Fruit fly (Drosophila melanogaster) whole organism, embryonic: Measurements from ENCODE around the gene p24-1.

Experiments used
- Atf6 ChIP-seq: fragments of 200-800 bp; sonication (Bioruptor generic); IDR thresholded peaks from 2 replicates; pipeline ENCODE4 v1.3.6; 2022; ENCODE audit warnings: missing biosample characterization, missing genetic modification characterization
- BEAF-32 ChIP-seq: fragments of 200-800 bp; sonication (Bioruptor generic); optimal IDR thresholded peaks from 3 replicates; lab custom pipeline; 2017; ENCODE audit warnings: missing biosample characterization, missing genetic modification characterization, mild to moderate bottlenecking, moderate library complexity, missing genetic modification reagents
- Blimp-1 ChIP-seq: fragments of 200-800 bp; sonication (Bioruptor generic); optimal IDR thresholded peaks from 3 replicates; lab custom pipeline; 2018; ENCODE audit warnings: missing biosample characterization, missing genetic modification characterization, mild to moderate bottlenecking, moderate library complexity, missing genetic modification reagents
- CG12104 ChIP-seq: fragments of 200-800 bp; sonication (Bioruptor generic); optimal IDR thresholded peaks from 3 replicates; lab custom pipeline; 2016; ENCODE audit warnings: missing biosample characterization, missing genetic modification characterization
- CG12299 ChIP-seq: fragments of 200-800 bp; sonication (Bioruptor generic); optimal IDR thresholded peaks from 2 replicates; lab custom pipeline; 2018; ENCODE audit warnings: missing biosample characterization, mild to moderate bottlenecking, missing genetic modification characterization
- CG12659 ChIP-seq: fragments of 200-800 bp; sonication (Bioruptor generic); optimal IDR thresholded peaks from 3 replicates; lab custom pipeline; 2017; ENCODE audit warnings: mild to moderate bottlenecking, missing biosample characterization, missing genetic modification reagents, missing genetic modification characterization
- CG14667 ChIP-seq: fragments of 200-800 bp; sonication (Bioruptor generic); IDR thresholded peaks from 2 replicates; pipeline ENCODE4 v1.3.6; 2022; ENCODE audit warnings: missing biosample characterization, missing genetic modification characterization
- CG18476 ChIP-seq: fragments of 200-800 bp; sonication (Bioruptor generic); optimal IDR thresholded peaks from 2 replicates; lab custom pipeline; 2016; ENCODE audit warnings: missing biosample characterization, mild to moderate bottlenecking, missing genetic modification characterization
- CG2199 ChIP-seq: fragments of 200-800 bp; sonication (Bioruptor generic); IDR thresholded peaks from 3 replicates; pipeline ENCODE4 v1.3.6; 2022; ENCODE audit warnings: missing biosample characterization, missing genetic modification characterization
- CG3163 ChIP-seq: fragments of 200-800 bp; sonication (Bioruptor generic); optimal IDR thresholded peaks from 3 replicates; lab custom pipeline; 2016; ENCODE audit warnings: missing biosample characterization, missing genetic modification characterization
- CG34376 ChIP-seq: fragments of 200-800 bp; sonication (Bioruptor generic); optimal IDR thresholded peaks from 2 replicates; lab custom pipeline; 2018; ENCODE audit warnings: missing biosample characterization, mild to moderate bottlenecking, missing genetic modification characterization
- CG4854 ChIP-seq: fragments of 200-800 bp; sonication (Bioruptor generic); optimal IDR thresholded peaks from 2 replicates; lab custom pipeline; 2016; ENCODE audit warnings: missing biosample characterization, missing genetic modification characterization, inconsistent platforms
- CG7357 ChIP-seq: fragments of 200-800 bp; sonication (Bioruptor generic); IDR thresholded peaks from 3 replicates; pipeline ENCODE4 v1.3.6; 2022; ENCODE audit warnings: missing biosample characterization, missing genetic modification characterization
- CHES-1-like ChIP-seq: fragments of 200-800 bp; sonication (Bioruptor generic); optimal IDR thresholded peaks from 2 replicates; lab custom pipeline; 2016; ENCODE audit warnings: missing biosample characterization, missing genetic modification characterization
- Dbx ChIP-seq: fragments of 200-800 bp; sonication (Bioruptor generic); IDR thresholded peaks from 3 replicates; pipeline ENCODE4 v1.3.6; 2022; ENCODE audit warnings: missing biosample characterization, missing genetic modification characterization
- Dip2 ChIP-seq: fragments of 200-800 bp; sonication (Bioruptor generic); IDR thresholded peaks from 2 replicates; pipeline ENCODE4 v1.3.6; 2022; ENCODE audit warnings: missing biosample characterization, missing genetic modification characterization
- Dll ChIP-seq: fragments of 200-800 bp; sonication (Bioruptor generic); IDR thresholded peaks from 4 replicates; pipeline ENCODE4 v1.3.6; 2022; ENCODE audit warnings: missing biosample characterization, missing genetic modification characterization; ENCODE audit not compliant: partially characterized antibody
- Dref ChIP-seq: fragments of 200-800 bp; sonication (Bioruptor generic); IDR thresholded peaks from 2 replicates; pipeline ENCODE4 v1.3.6; 2022; ENCODE audit warnings: missing biosample characterization, missing genetic modification characterization
- E2f2 ChIP-seq: fragments of 200-800 bp; sonication (Bioruptor generic); IDR thresholded peaks from 2 replicates; pipeline ENCODE4 v1.3.6; 2022; ENCODE audit warnings: missing biosample characterization, missing genetic modification characterization
- Eip74EF ChIP-seq, 2 experiments: fragments of 200-800 bp in 1 of 2; fragments of >200 bp in 1 of 2; sonication (Bioruptor generic) in 1 of 2; optimal IDR thresholded peaks; 2 replicates each; lab custom pipeline; 2017 to 2019; ENCODE audit warnings: missing biosample characterization in 2 of 2, missing genetic modification characterization in 2 of 2, mild to moderate bottlenecking in 1 of 2, moderate library complexity in 1 of 2
- Ets65A ChIP-seq: fragments of 200-800 bp; sonication (Bioruptor generic); peaks from one replicate; lab custom pipeline; 2016; ENCODE audit warnings: missing biosample characterization, missing genetic modification characterization
- Hr39 ChIP-seq: fragments of >200 bp; optimal IDR thresholded peaks from 2 replicates; lab custom pipeline; 2017
- MBD-R2 ChIP-seq: fragments of 200-800 bp; sonication (Bioruptor generic); IDR thresholded peaks from 2 replicates; pipeline ENCODE4 v1.3.6; 2022; ENCODE audit warnings: missing biosample characterization, missing genetic modification characterization
- MTF-1 ChIP-seq: fragments of 200-800 bp; sonication (Bioruptor generic); optimal IDR thresholded peaks from 2 replicates; lab custom pipeline; 2018; ENCODE audit warnings: missing biosample characterization, mild to moderate bottlenecking, missing genetic modification characterization, borderline replicate concordance
- Med ChIP-seq: fragments of 200-800 bp; sonication (Bioruptor generic); peaks from one replicate; lab custom pipeline; 2016; ENCODE audit warnings: missing biosample characterization, missing genetic modification characterization, mild to moderate bottlenecking, inconsistent platforms, moderate library complexity
- NfI ChIP-seq: fragments of 200-800 bp; sonication (Bioruptor generic); optimal IDR thresholded peaks from 3 replicates; lab custom pipeline; 2018; ENCODE audit warnings: missing biosample characterization, mild to moderate bottlenecking, missing genetic modification characterization, moderate library complexity
- Optix ChIP-seq: fragments of 200-800 bp; sonication (Bioruptor generic); IDR thresholded peaks from 3 replicates; pipeline ENCODE4 v1.3.6; 2022; ENCODE audit warnings: missing biosample characterization, missing genetic modification characterization
- Poxn ChIP-seq: fragments of 200-800 bp; sonication (Bioruptor generic); IDR thresholded peaks from 2 replicates; pipeline ENCODE4 v1.3.6; 2022; ENCODE audit warnings: missing biosample characterization, missing genetic modification characterization
- Vsx1 ChIP-seq: fragments of 200-800 bp; sonication (Bioruptor generic); optimal IDR thresholded peaks from 2 replicates; lab custom pipeline; 2017; ENCODE audit warnings: missing biosample characterization, mild to moderate bottlenecking, missing genetic modification characterization, missing genetic modification reagents
- bsh ChIP-seq, 2 experiments: fragments of 200-800 bp; sonication (Bioruptor generic); optimal IDR thresholded peaks; 2 replicates each; lab custom pipeline; 2017 to 2018; ENCODE audit warnings: mild to moderate bottlenecking in 2 of 2, missing biosample characterization in 2 of 2, missing genetic modification characterization in 2 of 2, moderate library complexity in 1 of 2
- crol ChIP-seq: fragments of 200-800 bp; sonication (Bioruptor generic); IDR thresholded peaks from 2 replicates; pipeline ENCODE4 v1.3.6; 2022; ENCODE audit warnings: missing biosample characterization, missing genetic modification characterization
- crp ChIP-seq, 2 experiments: fragments of 200-800 bp; sonication (Bioruptor generic); optimal IDR thresholded peaks; 2 replicates in 1 of 2; 3 replicates in 1 of 2; lab custom pipeline; 2017; ENCODE audit warnings: missing biosample characterization in 2 of 2, missing genetic modification characterization in 2 of 2, mild to moderate bottlenecking in 1 of 2, moderate library complexity in 1 of 2
- fd96Cb ChIP-seq: fragments of 200-800 bp; sonication (Bioruptor generic); optimal IDR thresholded peaks from 2 replicates; lab custom pipeline; 2018; ENCODE audit warnings: missing biosample characterization, mild to moderate bottlenecking, missing genetic modification characterization, moderate library complexity
- grau ChIP-seq: fragments of 200-800 bp; optimal IDR thresholded peaks from 3 replicates; lab custom pipeline; 2019; ENCODE audit warnings: missing biosample characterization, mild to moderate bottlenecking, missing genetic modification characterization, moderate library complexity
- grn ChIP-seq: fragments of 200-800 bp; sonication (Bioruptor generic); optimal IDR thresholded peaks from 3 replicates; lab custom pipeline; 2017; ENCODE audit warnings: missing biosample characterization, missing genetic modification characterization
- ham ChIP-seq: fragments of 200-800 bp; sonication (Bioruptor generic); IDR thresholded peaks from 2 replicates; pipeline ENCODE4 v1.3.6; 2022; ENCODE audit warnings: missing biosample characterization, missing genetic modification characterization
- lola ChIP-seq, 3 experiments: fragments of >200 bp in 2 of 3; fragments of 200-800 bp in 1 of 3; sonication (Bioruptor generic) in 1 of 3; optimal IDR thresholded peaks; 2 replicates each; lab custom pipeline; 2017 to 2019; ENCODE audit warnings: missing biosample characterization in 3 of 3, missing genetic modification characterization in 3 of 3, mild to moderate bottlenecking in 1 of 3, moderate library complexity in 1 of 3
- luna ChIP-seq: fragments of 200-800 bp; sonication (Bioruptor generic); optimal IDR thresholded peaks from 2 replicates; lab custom pipeline; 2016; ENCODE audit warnings: missing biosample characterization, missing genetic modification characterization
- pan ChIP-seq, 4 experiments: fragments of >200 bp in 3 of 4; fragments of 200-800 bp in 1 of 4; sonication (Bioruptor generic) in 1 of 4; optimal IDR thresholded peaks in 3 of 4; IDR thresholded peaks in 1 of 4; 2 replicates each; pipeline versions ENCODE4 v1.3.6 to Lab custom; 2017 to 2022; ENCODE audit warnings: missing biosample characterization in 2 of 4, missing genetic modification characterization in 2 of 4, mixed read lengths in 1 of 4
- pho ChIP-seq: fragments of 200-800 bp; sonication (Bioruptor generic); optimal IDR thresholded peaks from 2 replicates; lab custom pipeline; 2016; ENCODE audit warnings: missing biosample characterization, missing genetic modification characterization
- phol ChIP-seq: fragments of 200-800 bp; sonication (Bioruptor generic); optimal IDR thresholded peaks from 3 replicates; lab custom pipeline; 2018; ENCODE audit warnings: missing biosample characterization, mild to moderate bottlenecking, missing genetic modification characterization, moderate library complexity
- ro ChIP-seq: fragments of 200-800 bp; sonication (Bioruptor generic); IDR thresholded peaks from 2 replicates; pipeline ENCODE4 v1.3.6; 2022; ENCODE audit warnings: missing biosample characterization, missing genetic modification characterization
- sob ChIP-seq: fragments of 200-800 bp; sonication (Bioruptor generic); IDR thresholded peaks from 2 replicates; pipeline ENCODE4 v1.3.6; 2022; ENCODE audit warnings: missing biosample characterization, missing genetic modification characterization
- sqz ChIP-seq: fragments of 200-800 bp; sonication (Bioruptor generic); optimal IDR thresholded peaks from 3 replicates; lab custom pipeline; 2018; ENCODE audit warnings: missing biosample characterization, mild to moderate bottlenecking, missing genetic modification characterization
- ssp ChIP-seq: fragments of 200-800 bp; sonication (Bioruptor generic); IDR thresholded peaks from 2 replicates; pipeline ENCODE4 v1.3.6; 2022; ENCODE audit warnings: missing biosample characterization, missing genetic modification characterization
- stwl ChIP-seq: fragments of 200-800 bp; sonication (Bioruptor generic); optimal IDR thresholded peaks from 3 replicates; lab custom pipeline; 2018; ENCODE audit warnings: missing biosample characterization, mild to moderate bottlenecking, missing genetic modification characterization, moderate library complexity
- sug ChIP-seq: fragments of 200-800 bp; optimal IDR thresholded peaks from 2 replicates; lab custom pipeline; 2019; ENCODE audit warnings: missing biosample characterization, mild to moderate bottlenecking, missing genetic modification characterization, moderate library complexity
- ttk ChIP-seq: fragments of 200-800 bp; sonication (Bioruptor generic); IDR thresholded peaks from 2 replicates; pipeline ENCODE4 v2.1.2; 2022; ENCODE audit warnings: missing biosample characterization, missing genetic modification characterization
- tup ChIP-seq: fragments of 200-800 bp; sonication (Bioruptor generic); optimal IDR thresholded peaks from 2 replicates; lab custom pipeline; 2016; ENCODE audit warnings: missing biosample characterization, mild to moderate bottlenecking, missing genetic modification characterization, moderate library complexity
- yki ChIP-seq: fragments of >200 bp; optimal IDR thresholded peaks from 3 replicates; lab custom pipeline; 2018
- zfh2 ChIP-seq: fragments of 200-800 bp; sonication (Bioruptor generic); optimal IDR thresholded peaks from 2 replicates; lab custom pipeline; 2016; ENCODE audit warnings: missing biosample characterization, missing genetic modification characterization

The p24-1 gene

DNA sequence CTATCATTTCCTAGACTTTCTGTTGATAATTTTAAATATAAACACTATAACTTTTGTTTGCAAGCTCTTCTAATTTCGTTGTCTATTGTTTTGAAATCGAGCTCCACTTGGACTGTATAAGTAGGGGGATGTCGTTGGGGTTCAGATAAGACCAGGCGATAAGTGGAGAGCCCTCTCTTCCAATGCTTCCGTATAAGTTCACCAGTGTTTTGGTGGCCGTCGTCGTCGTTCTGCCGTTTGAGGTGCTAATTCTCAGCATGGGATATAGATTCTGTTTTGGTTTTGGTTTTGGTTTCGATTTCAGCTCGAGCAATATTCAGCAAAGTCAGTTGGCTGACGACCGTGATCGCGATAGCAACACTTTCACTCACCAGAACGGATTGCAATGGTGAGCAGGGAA lies 20.8 kb upstream of the p24-1 start, which contains the start of gene CG15739:
Gene CG15739, plus strand, starts transcription at position 204 of the 400 bp plus-strand sequence.
- no peak for TF ChIP-seq CG2199 (GFP tag; lab: Robert Waterston, UW)
- no peak for TF ChIP-seq ham (GFP tag; lab: Robert Waterston, UW)
- TF ChIP-seq Poxn, result no peak
- peak; percentile 89 for TF ChIP-seq CG34376 (GFP tag; lab: Kevin White, UChicago)
- TF ChIP-seq CG12104 (GFP tag; lab: Kevin White, UChicago), result no peak
- TF ChIP-seq Vsx1 (GFP tag; lab: Kevin White, UChicago), result no peak
- peak; percentile 49 for TF ChIP-seq Blimp-1 (GFP tag; lab: Kevin White, UChicago)
- TF ChIP-seq Eip74EF (GFP tag; optimal IDR thresholded peaks at IDR 0.05; lab: Kevin White, UChicago), result peak in 1 of 2 experiments; percentile 62
- TF ChIP-seq CG3163 (GFP tag; lab: Kevin White, UChicago), result no peak
- TF ChIP-seq Dbx, result no peak
- TF ChIP-seq Dref, result 0 out of 2 replicates have a peak, but pooled peaks have one; percentile 7
- no peak for TF ChIP-seq Optix (GFP tag; lab: Robert Waterston, UW)
- no peak for TF ChIP-seq crp (GFP tag; optimal IDR thresholded peaks at IDR 0.05; lab: Kevin White, UChicago)
- TF ChIP-seq sug, result peak; percentile 75
- peak; percentile 74 for TF ChIP-seq Med (GFP tag; lab: Kevin White, UChicago)
- no peak for TF ChIP-seq CG7357
- TF ChIP-seq CG14667, result no peak
- no peak for TF ChIP-seq Atf6 (GFP tag; lab: Robert Waterston, UW)
- TF ChIP-seq zfh2 (GFP tag; lab: Kevin White, UChicago), result no peak
- TF ChIP-seq sqz, result no peak
- peak; percentile 73 for TF ChIP-seq grn

DNA sequence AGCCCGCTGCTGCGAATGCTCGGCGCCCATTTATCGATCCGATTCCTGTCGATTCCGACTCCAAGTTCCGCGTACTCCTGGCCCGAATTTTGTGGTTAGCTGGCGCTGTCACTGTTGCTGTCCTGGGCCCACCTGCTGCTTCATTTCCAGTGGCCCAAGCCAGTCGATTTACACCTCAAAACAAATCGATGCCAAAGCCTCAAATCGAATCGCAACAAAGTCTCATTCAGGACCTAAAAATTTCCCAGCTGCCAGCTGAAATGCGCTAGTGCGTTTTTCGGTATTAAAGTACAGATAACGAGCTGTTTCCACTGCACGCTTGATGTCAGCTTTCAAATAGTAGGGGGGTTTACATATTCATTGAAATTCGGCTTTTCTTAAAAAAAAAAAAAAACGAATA lies 20.2 kb upstream of the p24-1 start, which contains the start of gene BORCS5:
Gene BORCS5, minus strand, starts transcription at position 263 of the 400 bp plus-strand sequence.
- no peak for TF ChIP-seq yki (lab: Kevin White, UChicago)
- peak in 1 of 2 experiments; percentile 8 for TF ChIP-seq bsh (GFP tag; optimal IDR thresholded peaks at IDR 0.05; lab: Kevin White, UChicago)
- no peak for TF ChIP-seq ttk (GFP tag; lab: Robert Waterston, UW)
- TF ChIP-seq Ets65A (GFP tag; lab: Kevin White, UChicago), result peak; percentile 91
- TF ChIP-seq phol (tag; lab: Kevin White, UChicago), result peak; percentile 30
- TF ChIP-seq ro, result no peak
- 0 out of 4 replicates have a peak, but pooled peaks have one; percentile 12 for TF ChIP-seq Dll (GFP tag; lab: Robert Waterston, UW)
- TF ChIP-seq CHES-1-like, result no peak
- TF ChIP-seq grau, result no peak
- TF ChIP-seq BEAF-32, result peak; percentile 33
- TF ChIP-seq E2f2 (GFP tag; lab: Robert Waterston, UW), result 0 out of 2 replicates have a peak, but pooled peaks have one; percentile 18
- no peak for TF ChIP-seq pan (optimal IDR thresholded peaks at IDR 0.05; lab: Kevin White, UChicago)
- peak in 1 of 2 experiments; percentile 7 for TF ChIP-seq pan (GFP tag; optimal IDR thresholded peaks at IDR 0.05 in 1 of 2, IDR thresholded peaks at IDR 0.05 in 1 of 2)
- peak in 1 of 3 experiments; percentile 81 for TF ChIP-seq lola (GFP tag; optimal IDR thresholded peaks at IDR 0.05; lab: Kevin White, UChicago)
- TF ChIP-seq sob, result no peak
- peak; percentile 96 for TF ChIP-seq ssp (GFP tag; lab: Robert Waterston, UW)
- TF ChIP-seq MTF-1, result no peak
- TF ChIP-seq CG4854 (GFP tag; lab: Kevin White, UChicago), result no peak
- TF ChIP-seq Hr39 (lab: Kevin White, UChicago), result no peak
- no peak for TF ChIP-seq crol (GFP tag; lab: Robert Waterston, UW)
- TF ChIP-seq tup, result no peak
- no peak for TF ChIP-seq fd96Cb
- no peak for TF ChIP-seq pho (GFP tag; lab: Kevin White, UChicago)
- TF ChIP-seq Dip2 (GFP tag; lab: Robert Waterston, UW), result no peak
- TF ChIP-seq luna (GFP tag; lab: Kevin White, UChicago), result no peak
- no peak for TF ChIP-seq CG12299 (tag; lab: Kevin White, UChicago)
- peak; percentile 41 for TF ChIP-seq stwl (tag; lab: Kevin White, UChicago)
- TF ChIP-seq NfI, result no peak
- no peak for TF ChIP-seq CG18476
- TF ChIP-seq MBD-R2 (GFP tag; lab: Robert Waterston, UW), result peak; percentile 72
- TF ChIP-seq CG12659 (GFP tag; lab: Kevin White, UChicago), result peak; percentile 30
